Fruit fly (Drosophila melanogaster): Measurements from ENCODE around the gene CG12990.

dm6 chrX:17686179-17686578 lies 14.5 kb upstream of the CG12990 start:
- TF ChIP-seq Sin3A (optimal IDR thresholded peaks at IDR 0.05) (no peak), psq (optimal IDR thresholded peaks at IDR 0.05) (no peak), ttk (optimal IDR thresholded peaks at IDR 0.05) (no peak), h (optimal IDR thresholded peaks at IDR 0.05) (no peak), insv (optimal IDR thresholded peaks at IDR 0.05) (no peak), Myc (optimal IDR thresholded peaks at IDR 0.05) (no peak)

Measured in Kc167 (cell line).